Fruit fly (Drosophila melanogaster) whole organism, embryonic: ENCODE data around the gene Kdm5.
A peak's percentile ranks its signal among the peaks of the same experiment; 100 is the strongest.

ENCODE experiments used
- Ada2b ChIP-seq: fragments of 200-800 bp; sonication (Bioruptor generic); IDR thresholded peaks from 2 replicates; pipeline ENCODE4 v1.3.6; 2022; ENCODE audit warnings: missing biosample characterization, missing genetic modification characterization
- C15 ChIP-seq: fragments of 200-800 bp; sonication (Bioruptor generic); IDR thresholded peaks from 3 replicates; pipeline ENCODE4 v1.3.6; 2022; ENCODE audit warnings: missing biosample characterization, missing genetic modification characterization
- CG10431 ChIP-seq: fragments of 200-800 bp; sonication (Bioruptor generic); optimal IDR thresholded peaks from 3 replicates; lab custom pipeline; 2018; ENCODE audit warnings: missing biosample characterization, mild to moderate bottlenecking, missing genetic modification characterization
- CG12104 ChIP-seq: fragments of 200-800 bp; sonication (Bioruptor generic); optimal IDR thresholded peaks from 3 replicates; lab custom pipeline; 2016; ENCODE audit warnings: missing biosample characterization, missing genetic modification characterization
- CG13424 ChIP-seq: fragments of 200-800 bp; sonication (Bioruptor generic); optimal IDR thresholded peaks from 2 replicates; lab custom pipeline; 2019; ENCODE audit warnings: missing biosample characterization, mild to moderate bottlenecking, missing genetic modification characterization, moderate library complexity
- CG1602 ChIP-seq: fragments of 200-800 bp; sonication (Bioruptor generic); optimal IDR thresholded peaks from 3 replicates; lab custom pipeline; 2016; ENCODE audit warnings: missing biosample characterization, missing genetic modification characterization
- CG1647 ChIP-seq: fragments of 200-800 bp; sonication (Bioruptor generic); optimal IDR thresholded peaks from 3 replicates; lab custom pipeline; 2016; ENCODE audit warnings: missing biosample characterization, missing genetic modification characterization
- CG16779 ChIP-seq: fragments of 200-800 bp; sonication (Bioruptor generic); IDR thresholded peaks from 2 replicates; pipeline ENCODE4 v1.3.6; 2022; ENCODE audit warnings: missing biosample characterization, missing genetic modification characterization
- CG16813 ChIP-seq: fragments of 200-800 bp; sonication (Bioruptor generic); IDR thresholded peaks from 3 replicates; pipeline ENCODE4 v1.3.6; 2022; ENCODE audit warnings: missing biosample characterization, missing genetic modification characterization; ENCODE audit not compliant: partially characterized antibody
- CG31224 ChIP-seq: fragments of 200-800 bp; sonication (Bioruptor generic); IDR thresholded peaks from 2 replicates; pipeline ENCODE4 v1.3.6; 2022; ENCODE audit warnings: missing biosample characterization, missing genetic modification characterization
- CG31365 ChIP-seq: fragments of 200-800 bp; sonication (Bioruptor generic); optimal IDR thresholded peaks from 2 replicates; lab custom pipeline; 2018; ENCODE audit warnings: missing biosample characterization, mild to moderate bottlenecking, missing genetic modification characterization
- CG31388 ChIP-seq: fragments of 200-800 bp; sonication (Bioruptor generic); optimal IDR thresholded peaks from 2 replicates; lab custom pipeline; 2016; ENCODE audit warnings: missing biosample characterization, missing genetic modification characterization
- CG32532 ChIP-seq: fragments of 200-800 bp; sonication (Bioruptor generic); IDR thresholded peaks from 2 replicates; pipeline ENCODE4 v1.3.6; 2022; ENCODE audit warnings: missing biosample characterization, missing genetic modification characterization
- CG3281 ChIP-seq: fragments of 200-800 bp; sonication (Bioruptor generic); optimal IDR thresholded peaks from 3 replicates; lab custom pipeline; 2017; ENCODE audit warnings: missing biosample characterization, mild to moderate bottlenecking, missing genetic modification characterization
- CG5180 ChIP-seq: fragments of 200-800 bp; sonication (Bioruptor generic); optimal IDR thresholded peaks from 3 replicates; lab custom pipeline; 2017; ENCODE audit warnings: missing biosample characterization, missing genetic modification characterization, mild to moderate bottlenecking, moderate library complexity, missing genetic modification reagents
- CG5245 ChIP-seq: fragments of 200-800 bp; sonication (Bioruptor generic); optimal IDR thresholded peaks from 3 replicates; lab custom pipeline; 2016; ENCODE audit warnings: missing biosample characterization, missing genetic modification characterization
- CG6654 ChIP-seq: fragments of 200-800 bp; sonication (Bioruptor generic); optimal IDR thresholded peaks from 2 replicates; lab custom pipeline; 2017; ENCODE audit warnings: missing biosample characterization, mild to moderate bottlenecking, missing genetic modification characterization
- CG6683 ChIP-seq: fragments of 200-800 bp; sonication (Bioruptor generic); optimal IDR thresholded peaks from 2 replicates; lab custom pipeline; 2017; ENCODE audit warnings: missing biosample characterization, mild to moderate bottlenecking, missing genetic modification characterization, missing genetic modification reagents
- CG7839 ChIP-seq: fragments of 200-800 bp; sonication (Bioruptor generic); optimal IDR thresholded peaks from 3 replicates; lab custom pipeline; 2018; ENCODE audit warnings: missing biosample characterization, mild to moderate bottlenecking, missing genetic modification characterization, moderate library complexity
- CTCF ChIP-seq: fragments of 200-800 bp; sonication (Bioruptor generic); optimal IDR thresholded peaks from 2 replicates; lab custom pipeline; 2017; ENCODE audit warnings: missing biosample characterization, mild to moderate bottlenecking, missing genetic modification characterization, moderate library complexity
- Drgx ChIP-seq: fragments of 200-800 bp; sonication (Bioruptor generic); IDR thresholded peaks from 2 replicates; pipeline ENCODE4 v1.3.6; 2022; ENCODE audit warnings: missing biosample characterization, missing genetic modification characterization
- Elba2 ChIP-seq: fragments of 200-800 bp; sonication (Bioruptor generic); optimal IDR thresholded peaks from 3 replicates; lab custom pipeline; 2016; ENCODE audit warnings: missing biosample characterization, missing genetic modification characterization
- Ets65A ChIP-seq: fragments of 200-800 bp; sonication (Bioruptor generic); peaks from one replicate; lab custom pipeline; 2016; ENCODE audit warnings: missing biosample characterization, missing genetic modification characterization
- Hand ChIP-seq: fragments of 200-800 bp; sonication (Bioruptor generic); optimal IDR thresholded peaks from 2 replicates; lab custom pipeline; 2017; ENCODE audit warnings: mild to moderate bottlenecking, missing biosample characterization, missing genetic modification reagents, missing genetic modification characterization
- Hsf ChIP-seq: fragments of 200-800 bp; sonication (Bioruptor generic); optimal IDR thresholded peaks from 3 replicates; lab custom pipeline; 2016; ENCODE audit warnings: missing biosample characterization, missing genetic modification characterization
- Lhr ChIP-seq: fragments of 200-800 bp; sonication (Bioruptor generic); optimal IDR thresholded peaks from 3 replicates; lab custom pipeline; 2017; ENCODE audit warnings: mild to moderate bottlenecking, missing biosample characterization, missing genetic modification reagents, missing genetic modification characterization
- MTF-1 ChIP-seq: fragments of 200-800 bp; sonication (Bioruptor generic); optimal IDR thresholded peaks from 2 replicates; lab custom pipeline; 2018; ENCODE audit warnings: missing biosample characterization, mild to moderate bottlenecking, missing genetic modification characterization, borderline replicate concordance
- Nf-YA ChIP-seq: fragments of 200-800 bp; sonication (Bioruptor generic); IDR thresholded peaks from 2 replicates; pipeline ENCODE4 v1.3.6; 2022; ENCODE audit warnings: missing biosample characterization, missing genetic modification characterization
- Nf-YB ChIP-seq: fragments of 200-800 bp; sonication (Bioruptor generic); optimal IDR thresholded peaks from 3 replicates; lab custom pipeline; 2019; ENCODE audit warnings: missing biosample characterization, mild to moderate bottlenecking, missing genetic modification characterization, moderate library complexity
- Oaz ChIP-seq: fragments of 200-800 bp; sonication (Bioruptor generic); IDR thresholded peaks from 2 replicates; pipeline ENCODE4 v1.3.6; 2022; ENCODE audit warnings: missing biosample characterization, missing genetic modification characterization
- Optix ChIP-seq: fragments of 200-800 bp; sonication (Bioruptor generic); IDR thresholded peaks from 3 replicates; pipeline ENCODE4 v1.3.6; 2022; ENCODE audit warnings: missing biosample characterization, missing genetic modification characterization
- PHDP ChIP-seq: fragments of 200-800 bp; sonication (Bioruptor generic); optimal IDR thresholded peaks from 3 replicates; lab custom pipeline; 2018; ENCODE audit warnings: missing biosample characterization, mild to moderate bottlenecking, missing genetic modification characterization, moderate library complexity
- Rx ChIP-seq: fragments of 200-800 bp; sonication (Bioruptor generic); IDR thresholded peaks from 2 replicates; pipeline ENCODE4 v1.3.6; 2022; ENCODE audit warnings: missing biosample characterization, missing genetic modification characterization
- ab ChIP-seq: fragments of 200-800 bp; sonication (Bioruptor generic); optimal IDR thresholded peaks from 2 replicates; lab custom pipeline; 2016; ENCODE audit warnings: missing biosample characterization, missing genetic modification characterization
- aop ChIP-seq: fragments of 200-800 bp; sonication (Bioruptor generic); IDR thresholded peaks from 2 replicates; pipeline ENCODE4 v1.3.6; 2022; ENCODE audit warnings: missing biosample characterization, missing genetic modification characterization
- ash1 ChIP-seq: fragments of 200-800 bp; sonication (Bioruptor generic); optimal IDR thresholded peaks from 2 replicates; lab custom pipeline; 2018; ENCODE audit warnings: missing biosample characterization, mild to moderate bottlenecking, missing genetic modification characterization
- br ChIP-seq: fragments of >200 bp; optimal IDR thresholded peaks from 2 replicates; lab custom pipeline; 2017
- bsh ChIP-seq, 2 experiments: fragments of 200-800 bp; sonication (Bioruptor generic); optimal IDR thresholded peaks; 2 replicates each; lab custom pipeline; 2017 to 2018; ENCODE audit warnings: mild to moderate bottlenecking in 2 of 2, missing biosample characterization in 2 of 2, missing genetic modification characterization in 2 of 2, moderate library complexity in 1 of 2
- dpn ChIP-seq, 2 experiments: fragments of 200-800 bp; sonication (Bioruptor generic); optimal IDR thresholded peaks; 3 replicates each; lab custom pipeline; 2016; ENCODE audit warnings: missing biosample characterization in 2 of 2, missing genetic modification characterization in 2 of 2
- gro ChIP-seq: fragments of 200-800 bp; sonication (Bioruptor generic); optimal IDR thresholded peaks from 2 replicates; lab custom pipeline; 2016; ENCODE audit warnings: missing biosample characterization, missing genetic modification characterization
- hkb ChIP-seq, 2 experiments: fragments of 200-800 bp in 1 of 2; fragments of >200 bp in 1 of 2; sonication (Bioruptor generic) in 1 of 2; IDR thresholded peaks in 1 of 2; optimal IDR thresholded peaks in 1 of 2; 2 replicates each; pipeline versions ENCODE4 v1.3.6 to Lab custom; 2017 to 2022; ENCODE audit warnings: missing biosample characterization in 1 of 2, missing genetic modification characterization in 1 of 2
- luna ChIP-seq: fragments of 200-800 bp; sonication (Bioruptor generic); optimal IDR thresholded peaks from 2 replicates; lab custom pipeline; 2016; ENCODE audit warnings: missing biosample characterization, missing genetic modification characterization
- nau ChIP-seq: fragments of 200-800 bp; sonication (Bioruptor generic); optimal IDR thresholded peaks from 3 replicates; lab custom pipeline; 2017; ENCODE audit warnings: missing biosample characterization, mild to moderate bottlenecking, missing genetic modification characterization, missing genetic modification reagents
- nom ChIP-seq: fragments of 200-800 bp; sonication (Bioruptor generic); optimal IDR thresholded peaks from 2 replicates; lab custom pipeline; 2017; ENCODE audit warnings: missing biosample characterization, missing genetic modification characterization, mild to moderate bottlenecking, moderate library complexity, missing genetic modification reagents
- p53 ChIP-seq: fragments of 200-800 bp; sonication (Bioruptor generic); optimal IDR thresholded peaks from 2 replicates; lab custom pipeline; 2016; ENCODE audit warnings: missing biosample characterization, missing genetic modification characterization
- pros ChIP-seq: fragments of 200-800 bp; sonication (Bioruptor generic); optimal IDR thresholded peaks from 3 replicates; lab custom pipeline; 2019; ENCODE audit warnings: missing biosample characterization, mild to moderate bottlenecking, missing genetic modification characterization, moderate library complexity
- rib ChIP-seq: fragments of 200-800 bp; sonication (Bioruptor generic); IDR thresholded peaks from 2 replicates; pipeline ENCODE4 v1.3.6; 2022; ENCODE audit warnings: missing biosample characterization, missing genetic modification characterization
- sc ChIP-seq, 3 experiments: fragments of >200 bp in 2 of 3; fragments of 200-800 bp in 1 of 3; sonication (Bioruptor generic) in 1 of 3; optimal IDR thresholded peaks; 2 replicates in 2 of 3; 3 replicates in 1 of 3; lab custom pipeline; 2017; ENCODE audit warnings: mild to moderate bottlenecking in 1 of 3, missing biosample characterization in 1 of 3, missing genetic modification characterization in 1 of 3, missing genetic modification reagents in 1 of 3
- sima ChIP-seq: fragments of 200-800 bp; sonication (Bioruptor generic); optimal IDR thresholded peaks from 2 replicates; lab custom pipeline; 2016; ENCODE audit warnings: missing biosample characterization, missing genetic modification characterization
- tup ChIP-seq: fragments of 200-800 bp; sonication (Bioruptor generic); optimal IDR thresholded peaks from 2 replicates; lab custom pipeline; 2016; ENCODE audit warnings: missing biosample characterization, mild to moderate bottlenecking, missing genetic modification characterization, moderate library complexity

The Kdm5 gene

dm6 chr2L:6047528-6048160 lies 48.3 kb upstream of the Kdm5 start, which contains the start of gene IPIP (continued):
- no peak for TF ChIP-seq ash1 (GFP tag; lab: Kevin White, UChicago)
- no peak for TF ChIP-seq ab (GFP tag; lab: Kevin White, UChicago)
- TF ChIP-seq bsh (GFP tag; optimal IDR thresholded peaks at IDR 0.05; lab: Kevin White, UChicago), result peak in 1 of 2 experiments; percentile 3
- TF ChIP-seq CG6683 (GFP tag; lab: Kevin White, UChicago), result no peak
- no peak for TF ChIP-seq tup (GFP tag; lab: Kevin White, UChicago)
- no peak for TF ChIP-seq Hand (GFP tag; lab: Kevin White, UChicago)
- no peak for TF ChIP-seq CG1647 (GFP tag; lab: Kevin White, UChicago)
- TF ChIP-seq MTF-1 (GFP tag; lab: Kevin White, UChicago), result peak; percentile 29
- peak; percentile 39; the same call in 1 of the 2 replicates for TF ChIP-seq Nf-YA
- TF ChIP-seq CG12104 (GFP tag; lab: Kevin White, UChicago), result no peak
- no peak for TF ChIP-seq CG5180
- TF ChIP-seq CG1602, result no peak
- peak; percentile 57 for TF ChIP-seq CG10431 (GFP tag; lab: Kevin White, UChicago)
- no peak for TF ChIP-seq CG31388 (GFP tag; lab: Kevin White, UChicago)
- TF ChIP-seq Lhr (GFP tag; lab: Kevin White, UChicago), result no peak
- TF ChIP-seq Rx (GFP tag; lab: Robert Waterston, UW), result peak; percentile 43; the same call in 1 of the 2 replicates
- no peak for TF ChIP-seq CG6654 (GFP tag; lab: Kevin White, UChicago)
- peak; percentile 95 for TF ChIP-seq Ets65A (GFP tag; lab: Kevin White, UChicago)
- TF ChIP-seq sc (optimal IDR thresholded peaks at IDR 0.05; lab: Kevin White, UChicago), result no peak
- TF ChIP-seq sc (GFP tag; optimal IDR thresholded peaks at IDR 0.05; lab: Kevin White, UChicago), result no peak
- TF ChIP-seq hkb (optimal IDR thresholded peaks at IDR 0.05; lab: Kevin White, UChicago), result no peak
- peak; percentile 34; the same call in 1 of the 2 replicates for TF ChIP-seq hkb (GFP tag; IDR thresholded peaks at IDR 0.05; lab: Robert Waterston, UW)
- TF ChIP-seq dpn (GFP tag; optimal IDR thresholded peaks at IDR 0.05; lab: Kevin White, UChicago), result peak; percentile 7 to 29
- TF ChIP-seq CG32532 (GFP tag; lab: Robert Waterston, UW), result peak; percentile 67
- TF ChIP-seq Ada2b (GFP tag; lab: Robert Waterston, UW), result no peak
- no peak for TF ChIP-seq Drgx (GFP tag; lab: Robert Waterston, UW)
- TF ChIP-seq CG31224 (GFP tag; lab: Robert Waterston, UW), result no peak
- TF ChIP-seq CTCF (GFP tag; lab: Kevin White, UChicago), result peak; percentile 13
- no peak for TF ChIP-seq pros
- no peak for TF ChIP-seq Elba2
- TF ChIP-seq CG3281 (GFP tag; lab: Kevin White, UChicago), result peak; percentile 7
- TF ChIP-seq CG31365 (tag; lab: Kevin White, UChicago), result peak; percentile 24
- TF ChIP-seq luna (GFP tag; lab: Kevin White, UChicago), result no peak
- TF ChIP-seq rib (GFP tag; lab: Robert Waterston, UW), result no peak
- no peak for TF ChIP-seq br
- no peak for TF ChIP-seq Nf-YB (GFP tag; lab: Kevin White, UChicago)
- TF ChIP-seq nom, result peak; percentile 59
- TF ChIP-seq gro (GFP tag; lab: Kevin White, UChicago), result peak; percentile 7
- no peak for TF ChIP-seq Optix (GFP tag; lab: Robert Waterston, UW)
- no peak for TF ChIP-seq C15
- no peak for TF ChIP-seq Oaz (GFP tag; lab: Robert Waterston, UW)
- TF ChIP-seq nau, result no peak
- TF ChIP-seq CG7839, result no peak
- TF ChIP-seq aop (GFP tag; lab: Robert Waterston, UW), result no peak
- 0 out of 2 replicates have a peak, but pooled peaks have one; percentile 50 for TF ChIP-seq CG16779 (GFP tag; lab: Robert Waterston, UW)
- TF ChIP-seq CG5245 (GFP tag; lab: Kevin White, UChicago), result no peak
- peak; percentile 87 for TF ChIP-seq CG16813 (GFP tag; lab: Robert Waterston, UW)
- peak; percentile 17 for TF ChIP-seq CG13424
- no peak for TF ChIP-seq Hsf (GFP tag; lab: Kevin White, UChicago)
- no peak for TF ChIP-seq PHDP (tag; lab: Kevin White, UChicago)
- TF ChIP-seq p53 (GFP tag; lab: Kevin White, UChicago), result no peak
- no peak for TF ChIP-seq sima
